Worm (Caenorhabditis elegans): ENCODE data around the gene C05C10.5.

Gene C05C10.5

DNA sequence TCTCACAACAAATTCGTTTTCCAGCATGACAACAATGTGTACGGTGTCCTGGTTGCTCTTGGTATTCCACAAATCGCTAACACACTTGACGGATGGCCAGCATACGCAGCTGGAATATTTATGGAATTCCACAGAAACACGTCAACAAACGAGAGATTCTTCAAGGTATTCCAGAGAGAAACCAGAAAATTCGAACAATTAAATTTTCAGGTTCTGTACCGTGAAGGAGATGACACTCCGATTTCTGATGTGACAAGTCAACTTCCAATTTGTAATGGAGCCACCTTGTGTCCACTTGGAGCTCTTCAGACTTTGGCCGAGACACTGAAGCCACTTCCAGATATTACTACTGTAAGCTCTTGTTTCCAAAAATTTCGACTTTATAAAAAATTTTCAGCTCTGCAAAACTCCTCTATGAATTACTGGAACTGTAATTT, 4.9 kb upstream of the C05C10.5 start (continued):
- peak; percentile 59; the same call in 1 of the 2 replicates for TF ChIP-seq D1046.2 (GFP tag; IDR thresholded peaks at IDR 0.05)
- TF ChIP-seq daf-16 (GFP tag; optimal IDR thresholded peaks at IDR 0.05), result peak in 1 of 2 experiments; percentile 65
- TF ChIP-seq daf-16 (tag; optimal IDR thresholded peaks at IDR 0.05), result peak; percentile 50
- peak; percentile 67 for TF ChIP-seq zfp-3 (GFP tag; conservative IDR thresholded peaks at IDR 0.05)
- peak; percentile 30; the same call in 1 of the 2 replicates for TF ChIP-seq mdt-29 (GFP tag; IDR thresholded peaks at IDR 0.05)
- no peak for TF ChIP-seq nhr-28 (tag; optimal IDR thresholded peaks at IDR 0.05)
- peak; percentile 62 for TF ChIP-seq nhr-102 (tag; optimal IDR thresholded peaks at IDR 0.05)

DNA sequence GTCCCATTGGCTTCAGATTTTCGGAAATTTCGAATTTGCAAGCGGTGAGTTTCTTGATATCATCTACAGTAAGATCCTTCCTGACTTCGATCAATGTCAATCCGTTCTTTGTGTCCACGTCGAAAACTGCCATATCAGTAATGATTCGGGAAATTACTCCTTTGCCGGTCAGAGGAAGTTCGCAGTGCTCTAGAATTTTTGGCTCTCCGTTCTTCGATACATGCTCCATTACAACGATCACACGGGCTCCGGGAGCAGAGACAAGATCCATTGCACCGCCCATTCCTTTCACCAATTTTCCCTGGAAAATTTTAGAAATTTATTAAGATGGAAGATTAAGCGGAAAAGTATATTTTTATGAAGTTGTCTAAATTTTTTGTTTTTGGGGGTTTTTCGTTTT, 4.3 kb upstream of the C05C10.5 start:
- TF ChIP-seq nhr-48 (tag; optimal IDR thresholded peaks at IDR 0.05) (no peak), mdl-1 (tag; optimal IDR thresholded peaks at IDR 0.05) (no peak), fkh-10 (GFP tag; optimal IDR thresholded peaks at IDR 0.05) (no peak), dmd-8 (GFP tag; IDR thresholded peaks at IDR 0.05) (no peak), php-3 (GFP tag; IDR thresholded peaks at IDR 0.05) (0 out of 2 replicates have a peak, but pooled peaks have one; percentile 32), cey-2 (tag; optimal IDR thresholded peaks at IDR 0.05; ENCODE audit: borderline replicate concordance, insufficient read depth) (no peak), lir-3 (tag; optimal IDR thresholded peaks at IDR 0.05) (no peak), zfp-3 (GFP tag; conservative IDR thresholded peaks at IDR 0.05) (no peak), pqm-1 (tag; optimal IDR thresholded peaks at IDR 0.05) (no peak), vab-7 (GFP tag; IDR thresholded peaks at IDR 0.05) (no peak), ceh-44 (GFP tag; IDR thresholded peaks at IDR 0.05) (no peak), dmd-9 (GFP tag; IDR thresholded peaks at IDR 0.05) (no peak), aha-1 (tag) (peak; percentile 12), snpc-1.2 (GFP tag; IDR thresholded peaks at IDR 0.05) (peak; percentile 21; the same call in 1 of the 2 replicates), mxl-3 (GFP tag; optimal IDR thresholded peaks at IDR 0.05) (no peak), fos-1 (tag; optimal IDR thresholded peaks at IDR 0.05) (no peak), attf-4 (tag; optimal IDR thresholded peaks at IDR 0.05) (no peak), Y48G9A.11 (GFP tag; IDR thresholded peaks at IDR 0.05) (0 out of 2 replicates have a peak, but pooled peaks have one; percentile 38), F44E2.7 (GFP tag; IDR thresholded peaks at IDR 0.05) (no peak), mxl-2 (GFP tag; conservative IDR thresholded peaks at IDR 0.05) (no peak), Y105C5A.15 (GFP tag; IDR thresholded peaks at IDR 0.05) (no peak), T26A8.4 (GFP tag; IDR thresholded peaks at IDR 0.05) (no peak; the same call in 1 of the 2 replicates), set-16 (GFP tag; IDR thresholded peaks at IDR 0.05) (no peak), nhr-10 (tag; optimal IDR thresholded peaks at IDR 0.05) (no peak), egl-43 (GFP tag; IDR thresholded peaks at IDR 0.05) (peak; percentile 58; the same call in 1 of the 2 replicates), hif-1 (tag; optimal IDR thresholded peaks at IDR 0.05) (no peak), ztf-11 (tag; optimal IDR thresholded peaks at IDR 0.05) (no peak), tra-1 (GFP tag; IDR thresholded peaks at IDR 0.05) (no peak), nhr-28 (tag; optimal IDR thresholded peaks at IDR 0.05) (no peak), ceh-32 (tag; optimal IDR thresholded peaks at IDR 0.05; ENCODE audit: poor library complexity) (no peak), madf-5 (GFP tag; IDR thresholded peaks at IDR 0.05) (0 out of 4 replicates have a peak, but pooled peaks of 1 of the 2 experiments have one; percentile 36), T20F7.1 (GFP tag; optimal IDR thresholded peaks at IDR 0.05) (no peak), nhr-76 (tag; optimal IDR thresholded peaks at IDR 0.05) (no peak), F37D6.2 (tag; optimal IDR thresholded peaks at IDR 0.05) (no peak), nhr-6 (tag; optimal IDR thresholded peaks at IDR 0.05) (no peak), hmg-1.1 (GFP tag; IDR thresholded peaks at IDR 0.05) (no peak), lin-39 (tag; optimal IDR thresholded peaks at IDR 0.05) (no peak), lin-38 (GFP tag; IDR thresholded peaks at IDR 0.05) (no peak), ceh-20 (GFP tag; IDR thresholded peaks at IDR 0.05) (no peak), ZK337.2 (GFP tag; IDR thresholded peaks at IDR 0.05) (0 out of 2 replicates have a peak, but pooled peaks have one; percentile 15), Y5F2A.4 (GFP tag; optimal IDR thresholded peaks at IDR 0.05) (no peak), mes-2 (tag; optimal IDR thresholded peaks at IDR 0.05; ENCODE audit: poor library complexity, severe bottlenecking) (peak; percentile 48), hlh-11 (tag; optimal IDR thresholded peaks at IDR 0.05) (no peak), lin-13 (GFP tag; optimal IDR thresholded peaks at IDR 0.05) (no peak)

Measured in whole organism, L4 larva.